Fruit fly (Drosophila melanogaster): ENCODE results near the gene ph-p.

dm6 chrX:2186555-2186954 is 48.4 kb upstream of the ph-p start, which contains the start of gene CG17777:
- no peak for TF ChIP-seq CG8478 (optimal IDR thresholded peaks at IDR 0.05)
- TF ChIP-seq CTCF (optimal IDR thresholded peaks at IDR 0.05): no peak
